Worm (Caenorhabditis elegans): Measurements from ENCODE around the gene Y19D2B.1.

Y19D2B.1 gene

DNA sequence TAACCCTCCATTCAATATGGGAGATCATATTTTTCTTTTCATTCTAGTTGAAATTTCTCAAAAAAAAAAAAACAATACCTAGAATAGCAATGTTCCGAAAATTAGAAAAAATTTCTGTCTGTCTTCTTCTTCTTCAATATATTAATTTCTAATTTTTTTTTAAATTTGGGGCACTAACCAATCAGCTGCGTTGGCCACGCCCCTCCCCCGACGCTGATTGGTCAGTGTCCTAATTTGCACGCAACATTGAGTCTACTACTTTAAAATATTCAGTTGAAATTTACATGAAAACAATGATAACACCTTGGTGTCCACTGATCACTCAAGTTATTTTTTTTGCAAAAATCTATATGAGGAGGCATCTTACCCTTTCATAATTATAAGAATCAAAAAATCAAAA lies 26.8 kb downstream of the Y19D2B.1 start:
- TF ChIP-seq mls-2 (tag; optimal IDR thresholded peaks at IDR 0.05) (no peak), nhr-28 (tag; optimal IDR thresholded peaks at IDR 0.05) (no peak), nhr-76 (tag; optimal IDR thresholded peaks at IDR 0.05) (no peak), ceh-39 (tag; optimal IDR thresholded peaks at IDR 0.05) (no peak), lsy-2 (tag; optimal IDR thresholded peaks at IDR 0.05) (no peak), ham-2 (GFP tag; optimal IDR thresholded peaks at IDR 0.05) (no peak), lin-32 (GFP tag; optimal IDR thresholded peaks at IDR 0.05) (no peak), ceh-43 (GFP tag; optimal IDR thresholded peaks at IDR 0.05) (no peak), drap-1 (GFP tag; optimal IDR thresholded peaks at IDR 0.05) (no peak), elt-3 (tag; optimal IDR thresholded peaks at IDR 0.05) (no peak), M03D4.4 (tag; optimal IDR thresholded peaks at IDR 0.05) (no peak), elt-1 (tag; optimal IDR thresholded peaks at IDR 0.05; ENCODE audit: borderline replicate concordance, insufficient read depth) (no peak), nhr-2 (tag; optimal IDR thresholded peaks at IDR 0.05) (no peak), hlh-1 (tag; optimal IDR thresholded peaks at IDR 0.05) (no peak)

DNA sequence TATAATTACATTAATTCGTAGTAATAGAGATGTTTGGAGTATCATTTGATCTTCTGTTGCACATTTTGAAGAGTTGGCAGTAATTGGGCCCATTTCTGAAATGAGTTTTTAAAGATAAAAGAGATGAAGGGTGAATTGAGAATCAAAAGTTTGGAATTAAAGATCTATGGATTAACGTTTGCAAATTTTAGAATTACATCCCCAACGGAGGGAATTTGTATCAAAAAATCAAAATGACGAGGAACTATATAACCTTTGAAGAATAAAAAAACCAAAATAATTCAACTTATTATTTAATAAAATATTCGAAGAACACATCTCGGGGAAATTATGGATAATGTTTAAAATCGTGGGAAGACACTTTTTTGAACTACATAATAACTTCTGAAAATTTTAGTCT lies 27.8 kb downstream of the Y19D2B.1 start, which contains the start of gene sra-10:
Gene sra-10 (minus strand): TSS at position 101 of the 400 bp plus-strand sequence.
- TF ChIP-seq drap-1 (GFP tag; optimal IDR thresholded peaks at IDR 0.05) (no peak), lsy-2 (tag; optimal IDR thresholded peaks at IDR 0.05) (no peak), nhr-12 (tag; optimal IDR thresholded peaks at IDR 0.05) (no peak), mls-2 (tag; optimal IDR thresholded peaks at IDR 0.05) (no peak), nhr-2 (tag; optimal IDR thresholded peaks at IDR 0.05) (no peak)

DNA sequence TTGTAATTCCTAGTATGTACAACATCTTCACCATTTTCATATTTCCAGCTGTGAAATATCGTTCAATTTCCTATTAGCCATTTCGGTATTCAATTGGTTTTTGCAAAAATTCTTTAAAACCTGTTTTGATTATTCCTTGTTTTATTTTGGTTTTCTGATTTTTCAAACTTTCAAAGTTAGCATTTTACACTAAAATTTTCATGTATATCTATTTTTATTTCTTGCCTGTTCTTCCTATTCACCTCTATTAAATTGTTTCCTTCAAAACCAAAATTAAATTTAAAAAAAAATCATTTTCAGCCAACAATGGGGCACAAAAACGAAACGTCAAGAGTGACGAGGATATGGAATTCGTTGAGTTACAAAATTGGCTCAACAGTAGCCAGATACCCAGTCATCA lies 33.8 kb downstream of the Y19D2B.1 start, which contains the start of gene ptr-8:
Gene ptr-8 (plus strand): TSS at position 301 of the 400 bp plus-strand sequence.
- TF ChIP-seq tbx-8 (GFP tag; optimal IDR thresholded peaks at IDR 0.05) (no peak), lsy-2 (tag; optimal IDR thresholded peaks at IDR 0.05) (no peak), lin-13 (tag; optimal IDR thresholded peaks at IDR 0.05) (no peak), nhr-237 (tag; optimal IDR thresholded peaks at IDR 0.05) (no peak), nhr-76 (tag; optimal IDR thresholded peaks at IDR 0.05) (no peak), ztf-11 (tag; optimal IDR thresholded peaks at IDR 0.05) (no peak), snpc-4 (tag; optimal IDR thresholded peaks at IDR 0.05) (no peak), pha-4 (tag; optimal IDR thresholded peaks at IDR 0.05) (no peak), unc-62 (GFP tag; optimal IDR thresholded peaks at IDR 0.05) (no peak), unc-39 (tag; optimal IDR thresholded peaks at IDR 0.05) (no peak), sem-2 (GFP tag; optimal IDR thresholded peaks at IDR 0.05) (no peak), lin-32 (GFP tag; optimal IDR thresholded peaks at IDR 0.05) (no peak), blmp-1 (tag; optimal IDR thresholded peaks at IDR 0.05) (no peak), ces-1 (GFP tag; optimal IDR thresholded peaks at IDR 0.05) (no peak), sptf-1 (tag; optimal IDR thresholded peaks at IDR 0.05) (no peak), ceh-83 (GFP tag; optimal IDR thresholded peaks at IDR 0.05) (no peak), elt-1 (tag; optimal IDR thresholded peaks at IDR 0.05; ENCODE audit: borderline replicate concordance, insufficient read depth) (no peak)

DNA sequence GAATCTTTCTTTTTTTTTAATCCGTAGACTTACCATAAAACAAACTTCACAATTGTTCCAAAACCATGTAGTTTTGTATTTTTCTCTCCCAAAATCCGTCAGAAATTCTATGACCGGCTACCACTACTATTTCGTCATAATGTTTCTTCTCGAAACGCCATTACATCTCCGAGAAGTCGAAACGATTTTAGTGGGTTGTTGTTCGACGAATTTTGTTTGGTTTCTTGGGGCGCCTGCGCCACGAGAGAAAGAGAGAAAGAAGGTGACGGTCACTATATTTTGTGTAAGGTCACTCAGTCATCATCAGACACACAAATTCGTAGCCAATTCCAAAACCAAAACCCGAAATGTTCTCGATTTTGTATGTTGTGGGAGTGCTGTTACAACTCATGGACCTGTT lies 35.7 kb downstream of the Y19D2B.1 start:
- TF ChIP-seq elt-1 (tag; optimal IDR thresholded peaks at IDR 0.05; ENCODE audit: borderline replicate concordance, insufficient read depth) (no peak), lsy-2 (tag; optimal IDR thresholded peaks at IDR 0.05) (no peak), M03D4.4 (tag; optimal IDR thresholded peaks at IDR 0.05) (no peak), lin-32 (GFP tag; optimal IDR thresholded peaks at IDR 0.05) (no peak), ces-1 (GFP tag; optimal IDR thresholded peaks at IDR 0.05) (no peak), unc-62 (GFP tag; optimal IDR thresholded peaks at IDR 0.05) (no peak), ham-2 (GFP tag; optimal IDR thresholded peaks at IDR 0.05) (no peak)

DNA sequence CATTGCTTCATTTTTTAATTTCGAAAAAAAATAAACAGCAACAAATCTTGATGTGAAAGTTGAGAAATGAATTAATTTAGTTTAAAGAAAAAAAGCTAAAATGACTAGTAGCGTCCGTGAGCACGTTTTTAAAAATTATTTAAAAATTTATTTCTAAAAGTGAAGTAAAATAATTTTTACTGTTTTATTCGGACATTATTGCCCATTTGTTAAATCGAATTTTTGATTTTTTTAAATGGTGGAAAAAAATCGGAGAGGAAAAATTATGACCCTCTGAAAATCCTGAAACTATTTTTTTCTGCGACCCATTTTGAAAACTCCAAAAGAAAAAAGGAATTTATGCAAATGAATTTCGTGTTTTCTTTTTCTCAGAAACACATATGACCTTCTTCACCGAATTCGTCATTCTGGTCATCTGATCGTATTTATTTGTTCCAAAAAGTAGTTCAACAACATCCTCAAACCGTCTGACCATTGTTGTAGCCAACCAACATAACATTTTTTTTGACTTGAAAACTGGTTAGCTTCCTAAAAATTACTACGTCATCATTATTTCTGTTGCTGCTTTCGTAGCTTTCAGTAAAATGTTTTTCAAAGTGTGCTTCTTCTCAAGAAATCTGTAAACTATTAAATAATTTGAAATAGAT lies 36.8 kb downstream of the Y19D2B.1 start, which contains the start of gene F44F4.3:
Gene F44F4.3 (minus strand): TSS at position 51 of the 647 bp plus-strand sequence.
- TF ChIP-seq unc-39 (tag; optimal IDR thresholded peaks at IDR 0.05): no peak
- no peak for TF ChIP-seq sem-2 (GFP tag; optimal IDR thresholded peaks at IDR 0.05)
- TF ChIP-seq tbx-8 (GFP tag; optimal IDR thresholded peaks at IDR 0.05): no peak
- no peak for TF ChIP-seq mab-5 (tag; optimal IDR thresholded peaks at IDR 0.05)
- TF ChIP-seq unc-120 (tag; optimal IDR thresholded peaks at IDR 0.05; ENCODE audit: poor library complexity, severe bottlenecking): no peak
- no peak for TF ChIP-seq ztf-11 (tag; optimal IDR thresholded peaks at IDR 0.05)
- no peak for TF ChIP-seq cnd-1 (tag; optimal IDR thresholded peaks at IDR 0.05)
- no peak for TF ChIP-seq nhr-237 (tag; optimal IDR thresholded peaks at IDR 0.05)
- TF ChIP-seq mep-1 (tag; optimal IDR thresholded peaks at IDR 0.05): no peak
- TF ChIP-seq lin-32 (GFP tag; optimal IDR thresholded peaks at IDR 0.05): no peak
- TF ChIP-seq lsy-2 (tag; optimal IDR thresholded peaks at IDR 0.05): no peak
- no peak for TF ChIP-seq lin-13 (tag; optimal IDR thresholded peaks at IDR 0.05)
- TF ChIP-seq elt-3 (tag; optimal IDR thresholded peaks at IDR 0.05): no peak
- no peak for TF ChIP-seq elt-1 (tag; optimal IDR thresholded peaks at IDR 0.05; ENCODE audit: borderline replicate concordance, insufficient read depth)
- TF ChIP-seq mls-2 (tag; optimal IDR thresholded peaks at IDR 0.05): no peak
